Fruit fly (Drosophila melanogaster): ENCODE results near the gene Pc.

DNA sequence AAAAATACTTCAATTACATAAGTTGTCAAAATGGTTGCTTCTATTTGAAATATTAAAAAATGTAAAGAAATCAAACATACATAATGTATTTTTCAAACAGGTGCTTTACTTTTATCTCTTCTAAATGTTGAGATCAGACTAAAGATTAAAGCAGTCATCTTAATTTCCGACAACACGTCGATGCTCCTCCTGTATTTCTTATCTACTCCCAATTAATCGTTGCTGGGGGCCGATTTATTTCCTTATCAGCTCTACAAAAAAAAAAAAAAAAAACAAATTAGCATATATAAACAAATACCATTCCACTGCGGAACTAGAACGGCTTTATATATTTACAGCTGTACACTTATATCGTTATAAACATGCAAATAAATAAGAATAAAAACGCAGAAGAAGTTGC, 36.1 kb downstream of the Pc start:
- no peak for TF ChIP-seq Sin3A (optimal IDR thresholded peaks at IDR 0.05)
- TF ChIP-seq Myc (optimal IDR thresholded peaks at IDR 0.05), result no peak
- no peak for TF ChIP-seq h (optimal IDR thresholded peaks at IDR 0.05)
